Fruit fly (Drosophila melanogaster) whole organism: ENCODE data around the gene CG31391.

ENCODE experiments used
- CG8478 ChIP-seq: fragments of >200 bp; optimal IDR thresholded peaks from 2 replicates; lab custom pipeline; 2018; ENCODE audit warnings: inconsistent platforms
- EcR ChIP-seq, 2 experiments: fragments of >200 bp; optimal IDR thresholded peaks; 2 replicates each; lab custom pipeline; 2017; ENCODE audit warnings: missing biosample characterization in 2 of 2, missing genetic modification characterization in 2 of 2, missing genetic modification reagents in 2 of 2
- pan ChIP-seq: fragments of >200 bp; optimal IDR thresholded peaks from 2 replicates; lab custom pipeline; 2017
- psq ChIP-seq: fragments of >200 bp; optimal IDR thresholded peaks from 2 replicates; lab custom pipeline; 2017

DNA sequence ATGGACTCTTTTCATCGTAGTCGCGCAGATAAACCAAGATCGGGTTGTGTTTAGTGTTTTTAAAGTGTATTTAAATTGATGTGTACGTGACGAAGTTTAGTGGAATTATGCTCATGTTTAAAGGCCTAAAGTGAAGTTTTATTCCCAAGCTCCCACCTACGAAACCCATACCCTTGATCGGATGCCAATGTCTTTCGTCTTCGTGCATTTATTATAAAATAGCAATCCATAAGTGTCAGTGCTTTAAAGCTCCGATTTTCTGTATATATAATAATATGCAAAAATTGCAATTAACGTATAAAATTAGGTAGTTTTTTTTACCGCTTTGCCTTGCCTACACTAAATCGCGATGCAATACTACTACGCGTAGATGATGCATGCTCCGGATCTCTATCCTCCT, at the start of gene CG31391:
- TF ChIP-seq pan (no peak), psq (lab: Kevin White, UChicago) (no peak), EcR (GFP tag; optimal IDR thresholded peaks at IDR 0.05; lab: Kevin White, UChicago) (no peak), CG8478 (lab: Kevin White, UChicago) (no peak)
